Fruit fly (Drosophila melanogaster) whole organism, embryonic: ENCODE data around the gene CG3862.

Experiments
- Bgb ChIP-seq: fragments of 200-800 bp; sonication (Bioruptor generic); IDR thresholded peaks from 2 replicates; pipeline ENCODE4 v1.3.6; 2022; ENCODE audit warnings: missing biosample characterization, missing genetic modification characterization; ENCODE audit not compliant: partially characterized antibody
- CG10147 ChIP-seq: fragments of 200-800 bp; sonication (Bioruptor generic); optimal IDR thresholded peaks from 2 replicates; lab custom pipeline; 2019; ENCODE audit warnings: missing biosample characterization, mild to moderate bottlenecking, missing genetic modification characterization, moderate library complexity
- CG10431 ChIP-seq: fragments of 200-800 bp; sonication (Bioruptor generic); optimal IDR thresholded peaks from 3 replicates; lab custom pipeline; 2018; ENCODE audit warnings: missing biosample characterization, mild to moderate bottlenecking, missing genetic modification characterization
- CG12155 ChIP-seq: fragments of 200-800 bp; sonication (Bioruptor generic); optimal IDR thresholded peaks from 3 replicates; lab custom pipeline; 2016; ENCODE audit warnings: missing biosample characterization, missing genetic modification characterization
- CG12219 ChIP-seq: fragments of 200-800 bp; sonication (Bioruptor generic); optimal IDR thresholded peaks from 3 replicates; lab custom pipeline; 2018; ENCODE audit warnings: missing biosample characterization, mild to moderate bottlenecking, missing genetic modification characterization
- CG13775 ChIP-seq: fragments of 200-800 bp; sonication (Bioruptor generic); optimal IDR thresholded peaks from 3 replicates; lab custom pipeline; 2017; ENCODE audit warnings: missing biosample characterization, mild to moderate bottlenecking, missing genetic modification characterization
- CG14667 ChIP-seq: fragments of 200-800 bp; sonication (Bioruptor generic); IDR thresholded peaks from 2 replicates; pipeline ENCODE4 v1.3.6; 2022; ENCODE audit warnings: missing biosample characterization, missing genetic modification characterization
- CG14860 ChIP-seq: fragments of 200-800 bp; sonication (Bioruptor generic); IDR thresholded peaks from 3 replicates; pipeline ENCODE4 v1.3.6; 2022; ENCODE audit warnings: missing biosample characterization, missing genetic modification characterization; ENCODE audit not compliant: partially characterized antibody
- CG16815 ChIP-seq: fragments of 200-800 bp; sonication (Bioruptor generic); optimal IDR thresholded peaks from 3 replicates; lab custom pipeline; 2017; ENCODE audit warnings: missing biosample characterization, mild to moderate bottlenecking, missing genetic modification characterization
- CG17328 ChIP-seq: fragments of 200-800 bp; sonication (Bioruptor generic); IDR thresholded peaks from 2 replicates; pipeline ENCODE4 v1.3.6; 2022; ENCODE audit warnings: missing biosample characterization, missing genetic modification characterization
- CG17829 ChIP-seq: fragments of 200-800 bp; optimal IDR thresholded peaks from 2 replicates; lab custom pipeline; 2019; ENCODE audit warnings: missing biosample characterization, mild to moderate bottlenecking, missing genetic modification characterization, moderate library complexity
- CG18011 ChIP-seq: fragments of 200-800 bp; sonication (Bioruptor generic); optimal IDR thresholded peaks from 2 replicates; lab custom pipeline; 2017; ENCODE audit warnings: missing biosample characterization, missing genetic modification characterization, mild to moderate bottlenecking, moderate library complexity, missing genotype
- CG1832 ChIP-seq: fragments of 200-800 bp; sonication (Bioruptor generic); optimal IDR thresholded peaks from 2 replicates; lab custom pipeline; 2017; ENCODE audit warnings: missing biosample characterization, mild to moderate bottlenecking, missing genetic modification characterization, inconsistent platforms
- CG2875 ChIP-seq: fragments of 200-800 bp; sonication (Bioruptor generic); optimal IDR thresholded peaks from 2 replicates; lab custom pipeline; 2017; ENCODE audit warnings: missing biosample characterization, mild to moderate bottlenecking, missing genetic modification characterization, missing genetic modification reagents
- CG32532 ChIP-seq: fragments of 200-800 bp; sonication (Bioruptor generic); IDR thresholded peaks from 2 replicates; pipeline ENCODE4 v1.3.6; 2022; ENCODE audit warnings: missing biosample characterization, missing genetic modification characterization
- CG3726 ChIP-seq: fragments of 200-800 bp; sonication (Bioruptor generic); IDR thresholded peaks from 3 replicates; pipeline ENCODE4, ENCODE4 v1.3.6; 2022; ENCODE audit warnings: missing biosample characterization, missing genetic modification characterization
- CG4282 ChIP-seq: fragments of 200-800 bp; sonication (Bioruptor generic); optimal IDR thresholded peaks from 2 replicates; lab custom pipeline; 2016; ENCODE audit warnings: missing biosample characterization, missing genetic modification characterization
- CG5953 ChIP-seq: fragments of 200-800 bp; sonication (Bioruptor generic); IDR thresholded peaks from 2 replicates; pipeline ENCODE4 v1.3.6; 2022; ENCODE audit warnings: missing biosample characterization, missing genetic modification characterization
- CG6272 ChIP-seq: fragments of 200-800 bp; sonication (Bioruptor generic); IDR thresholded peaks from 2 replicates; pipeline ENCODE4 v1.3.6; 2022; ENCODE audit warnings: missing biosample characterization, missing genetic modification characterization
- CG6689 ChIP-seq: fragments of 200-800 bp; sonication (Bioruptor generic); IDR thresholded peaks from 2 replicates; pipeline ENCODE4 v1.3.6; 2022; ENCODE audit warnings: missing biosample characterization, missing genetic modification characterization
- CG7786 ChIP-seq: fragments of 200-800 bp; sonication (Bioruptor generic); optimal IDR thresholded peaks from 2 replicates; lab custom pipeline; 2016; ENCODE audit warnings: missing biosample characterization, missing genetic modification characterization
- CG7928 ChIP-seq: fragments of 200-800 bp; sonication (Bioruptor generic); optimal IDR thresholded peaks from 2 replicates; lab custom pipeline; 2017; ENCODE audit warnings: missing biosample characterization, mild to moderate bottlenecking, missing genetic modification characterization
- CG9932 ChIP-seq: fragments of 200-800 bp; sonication (Bioruptor generic); IDR thresholded peaks from 2 replicates; pipeline ENCODE4 v1.3.6; 2022; ENCODE audit warnings: missing biosample characterization, missing genetic modification characterization
- Camta ChIP-seq: fragments of 200-800 bp; sonication (Bioruptor generic); optimal IDR thresholded peaks from 2 replicates; lab custom pipeline; 2016; ENCODE audit warnings: missing biosample characterization, missing genetic modification characterization
- CoRest ChIP-seq: fragments of 200-800 bp; sonication (Bioruptor generic); optimal IDR thresholded peaks from 3 replicates; lab custom pipeline; 2018; ENCODE audit warnings: missing biosample characterization, mild to moderate bottlenecking, missing genetic modification characterization, moderate library complexity
- D19A ChIP-seq: fragments of 200-800 bp; optimal IDR thresholded peaks from 3 replicates; lab custom pipeline; 2019; ENCODE audit warnings: missing biosample characterization, mild to moderate bottlenecking, missing genetic modification characterization, moderate library complexity
- Gsc ChIP-seq: fragments of 200-800 bp; sonication (Bioruptor generic); IDR thresholded peaks from 2 replicates; pipeline ENCODE4 v1.3.6; 2022; ENCODE audit warnings: missing biosample characterization, missing genetic modification characterization
- Hsf ChIP-seq: fragments of 200-800 bp; sonication (Bioruptor generic); optimal IDR thresholded peaks from 3 replicates; lab custom pipeline; 2016; ENCODE audit warnings: missing biosample characterization, missing genetic modification characterization
- Scr ChIP-seq: fragments of 200-800 bp; sonication (Bioruptor generic); IDR thresholded peaks from 2 replicates; pipeline ENCODE4 v1.3.6; 2022; ENCODE audit warnings: missing biosample characterization, missing genetic modification characterization; ENCODE audit not compliant: partially characterized antibody
- Tbp ChIP-seq: fragments of >200 bp; optimal IDR thresholded peaks from 2 replicates; lab custom pipeline; 2018; ENCODE audit warnings: missing biosample characterization, missing genetic modification characterization
- Xbp1 ChIP-seq: fragments of 200-800 bp; sonication (Bioruptor generic); optimal IDR thresholded peaks from 3 replicates; lab custom pipeline; 2016; ENCODE audit warnings: missing biosample characterization, mild to moderate bottlenecking, missing genetic modification characterization
- ab ChIP-seq: fragments of 200-800 bp; sonication (Bioruptor generic); optimal IDR thresholded peaks from 2 replicates; lab custom pipeline; 2016; ENCODE audit warnings: missing biosample characterization, missing genetic modification characterization
- ash1 ChIP-seq: fragments of 200-800 bp; sonication (Bioruptor generic); optimal IDR thresholded peaks from 2 replicates; lab custom pipeline; 2018; ENCODE audit warnings: missing biosample characterization, mild to moderate bottlenecking, missing genetic modification characterization
- bbx ChIP-seq: fragments of 200-800 bp; sonication (Bioruptor generic); IDR thresholded peaks from 2 replicates; pipeline ENCODE4 v1.3.6; 2022; ENCODE audit warnings: missing biosample characterization, missing genetic modification characterization; ENCODE audit not compliant: partially characterized antibody
- bigmax ChIP-seq: fragments of 200-800 bp; sonication (Bioruptor generic); optimal IDR thresholded peaks from 2 replicates; lab custom pipeline; 2018; ENCODE audit warnings: missing biosample characterization, mild to moderate bottlenecking, missing genetic modification characterization
- cad ChIP-seq: fragments of >200 bp; optimal IDR thresholded peaks from 2 replicates; lab custom pipeline; 2017; ENCODE audit warnings: missing biosample characterization, missing genetic modification characterization
- chn ChIP-seq: fragments of 200-800 bp; sonication (Bioruptor generic); optimal IDR thresholded peaks from 2 replicates; lab custom pipeline; 2016; ENCODE audit warnings: missing biosample characterization, missing genetic modification characterization
- ewg ChIP-seq: fragments of 200-800 bp; sonication (Bioruptor generic); optimal IDR thresholded peaks from 3 replicates; lab custom pipeline; 2017; ENCODE audit warnings: mild to moderate bottlenecking, missing biosample characterization, missing genetic modification reagents, missing genetic modification characterization
- fd102C ChIP-seq: fragments of 200-800 bp; sonication (Bioruptor generic); optimal IDR thresholded peaks from 2 replicates; lab custom pipeline; 2018; ENCODE audit warnings: missing biosample characterization, mild to moderate bottlenecking, missing genetic modification characterization, moderate library complexity
- hkb ChIP-seq, 2 experiments: fragments of 200-800 bp in 1 of 2; fragments of >200 bp in 1 of 2; sonication (Bioruptor generic) in 1 of 2; IDR thresholded peaks in 1 of 2; optimal IDR thresholded peaks in 1 of 2; 2 replicates each; pipeline versions ENCODE4 v1.3.6 to Lab custom; 2017 to 2022; ENCODE audit warnings: missing biosample characterization in 1 of 2, missing genetic modification characterization in 1 of 2
- ken ChIP-seq: fragments of 200-800 bp; sonication (Bioruptor generic); IDR thresholded peaks from 3 replicates; pipeline ENCODE4 v1.3.6; 2022; ENCODE audit warnings: missing biosample characterization, missing genetic modification characterization
- odd ChIP-seq: fragments of 200-800 bp; sonication (Bioruptor generic); optimal IDR thresholded peaks from 2 replicates; lab custom pipeline; 2017; ENCODE audit warnings: missing biosample characterization, mild to moderate bottlenecking, missing genetic modification characterization
- onecut ChIP-seq: fragments of 200-800 bp; sonication (Bioruptor generic); IDR thresholded peaks from 2 replicates; pipeline ENCODE4 v1.3.6; 2022; ENCODE audit warnings: missing biosample characterization, missing genetic modification characterization
- pzg ChIP-seq: fragments of 200-800 bp; sonication (Bioruptor generic); optimal IDR thresholded peaks from 3 replicates; lab custom pipeline; 2018; ENCODE audit warnings: missing biosample characterization, mild to moderate bottlenecking, missing genetic modification characterization, moderate library complexity
- run ChIP-seq: fragments of 200-800 bp; sonication (Bioruptor generic); optimal IDR thresholded peaks from 3 replicates; lab custom pipeline; 2018; ENCODE audit warnings: missing biosample characterization, mild to moderate bottlenecking, missing genetic modification characterization
- schlank ChIP-seq: fragments of 200-800 bp; sonication (Bioruptor generic); optimal IDR thresholded peaks from 2 replicates; lab custom pipeline; 2018; ENCODE audit warnings: missing biosample characterization, mild to moderate bottlenecking, missing genetic modification characterization
- sd ChIP-seq: fragments of 200-800 bp; sonication (Bioruptor generic); optimal IDR thresholded peaks from 3 replicates; lab custom pipeline; 2018; ENCODE audit warnings: missing biosample characterization, mild to moderate bottlenecking, missing genetic modification characterization, moderate library complexity
- sob ChIP-seq: fragments of 200-800 bp; sonication (Bioruptor generic); IDR thresholded peaks from 2 replicates; pipeline ENCODE4 v1.3.6; 2022; ENCODE audit warnings: missing biosample characterization, missing genetic modification characterization
- sqz ChIP-seq: fragments of 200-800 bp; sonication (Bioruptor generic); optimal IDR thresholded peaks from 3 replicates; lab custom pipeline; 2018; ENCODE audit warnings: missing biosample characterization, mild to moderate bottlenecking, missing genetic modification characterization
- tup ChIP-seq: fragments of 200-800 bp; sonication (Bioruptor generic); optimal IDR thresholded peaks from 2 replicates; lab custom pipeline; 2016; ENCODE audit warnings: missing biosample characterization, mild to moderate bottlenecking, missing genetic modification characterization, moderate library complexity
- zen ChIP-seq: fragments of 200-800 bp; sonication (Bioruptor generic); optimal IDR thresholded peaks from 3 replicates; lab custom pipeline; 2018; ENCODE audit warnings: missing biosample characterization, mild to moderate bottlenecking, missing genetic modification characterization, moderate library complexity

Gene CG3862

dm6 chr2L:856001-856400 lies 30.3 kb upstream of the CG3862 start (continued):
- TF ChIP-seq CoRest (tag; lab: Kevin White, UChicago), result no peak
- TF ChIP-seq CG9932 (GFP tag; lab: Robert Waterston, UW), result no peak
- TF ChIP-seq odd (GFP tag; lab: Kevin White, UChicago), result no peak
- peak; percentile 54 for TF ChIP-seq schlank (tag; lab: Kevin White, UChicago)
- TF ChIP-seq CG14860, result no peak
- TF ChIP-seq bigmax, result no peak
- TF ChIP-seq run (tag; lab: Kevin White, UChicago), result no peak
- TF ChIP-seq CG2875 (GFP tag; lab: Kevin White, UChicago), result peak; percentile 40
- no peak for TF ChIP-seq CG7928 (GFP tag; lab: Kevin White, UChicago)
- no peak for TF ChIP-seq CG16815 (GFP tag; lab: Kevin White, UChicago)
- TF ChIP-seq Hsf, result no peak
- TF ChIP-seq CG5953 (GFP tag; lab: Robert Waterston, UW), result no peak
- TF ChIP-seq CG7786, result no peak
- no peak for TF ChIP-seq CG6272 (GFP tag; lab: Robert Waterston, UW)
- no peak for TF ChIP-seq CG4282 (GFP tag; lab: Kevin White, UChicago)
- no peak for TF ChIP-seq CG1832 (GFP tag; lab: Kevin White, UChicago)
- TF ChIP-seq ewg, result no peak
- no peak for TF ChIP-seq CG32532 (GFP tag; lab: Robert Waterston, UW)
- TF ChIP-seq CG14667 (GFP tag; lab: Robert Waterston, UW), result no peak
- no peak for TF ChIP-seq bbx (GFP tag; lab: Robert Waterston, UW)
- no peak for TF ChIP-seq ash1 (GFP tag; lab: Kevin White, UChicago)
- no peak; the same call in 1 of the 2 replicates for TF ChIP-seq sob
- TF ChIP-seq CG17328 (GFP tag; lab: Robert Waterston, UW), result no peak
- no peak for TF ChIP-seq hkb (optimal IDR thresholded peaks at IDR 0.05; lab: Kevin White, UChicago)
- TF ChIP-seq hkb (GFP tag; IDR thresholded peaks at IDR 0.05; lab: Robert Waterston, UW), result peak; percentile 64; the same call in 1 of the 2 replicates
- no peak for TF ChIP-seq cad (GFP tag; lab: Kevin White, UChicago)
- no peak for TF ChIP-seq tup
- no peak for TF ChIP-seq Tbp (GFP tag; lab: Kevin White, UChicago)
- TF ChIP-seq chn (GFP tag; lab: Kevin White, UChicago), result no peak
- no peak for TF ChIP-seq CG3726 (GFP tag; lab: Robert Waterston, UW)
- TF ChIP-seq pzg (GFP tag; lab: Kevin White, UChicago), result no peak
- TF ChIP-seq fd102C (GFP tag; lab: Kevin White, UChicago), result no peak
- no peak for TF ChIP-seq Scr (GFP tag; lab: Robert Waterston, UW)
- no peak for TF ChIP-seq ken (GFP tag; lab: Robert Waterston, UW)
- TF ChIP-seq onecut, result 0 out of 2 replicates have a peak, but pooled peaks have one; percentile 32
- no peak for TF ChIP-seq ab (GFP tag; lab: Kevin White, UChicago)
- TF ChIP-seq sqz, result no peak
- TF ChIP-seq zen (tag; lab: Kevin White, UChicago), result no peak
- no peak for TF ChIP-seq CG18011 (GFP tag; lab: Kevin White, UChicago)
- no peak for TF ChIP-seq sd (tag; lab: Kevin White, UChicago)
- no peak for TF ChIP-seq CG6689 (GFP tag; lab: Robert Waterston, UW)
- TF ChIP-seq CG12155 (GFP tag; lab: Kevin White, UChicago), result no peak
- TF ChIP-seq Bgb, result no peak
- no peak for TF ChIP-seq CG10431 (GFP tag; lab: Kevin White, UChicago)
- no peak for TF ChIP-seq CG10147 (GFP tag; lab: Kevin White, UChicago)
- TF ChIP-seq Xbp1, result no peak
- TF ChIP-seq Camta (GFP tag; lab: Kevin White, UChicago), result no peak
- TF ChIP-seq CG17829, result no peak
- TF ChIP-seq CG13775 (GFP tag; lab: Kevin White, UChicago), result no peak
- no peak for TF ChIP-seq D19A
- TF ChIP-seq CG12219 (GFP tag; lab: Kevin White, UChicago), result no peak
- no peak for TF ChIP-seq Gsc (GFP tag; lab: Robert Waterston, UW)
